Worm (Caenorhabditis elegans) whole organism, L4 larva: ENCODE data around the gene F22E12.3.

Experiments used
- D1046.2 ChIP-seq: fragments of 200-800 bp; sonication (Bioruptor generic); IDR thresholded peaks from 2 replicates; pipeline ENCODE4 v1.3.6; 2022; ENCODE audit warnings: missing genetic modification characterization, missing compliant biosample characterization
- F10B5.3 ChIP-seq: sonication (generic microtip); optimal IDR thresholded peaks from 2 replicates; lab custom pipeline; 2016; ENCODE audit warnings: mild to moderate bottlenecking, missing genetic modification characterization, missing compliant biosample characterization
- F49E8.2 ChIP-seq: sonication (generic microtip); optimal IDR thresholded peaks from 2 replicates; lab custom pipeline; 2016; ENCODE audit warnings: missing compliant biosample characterization, mild to moderate bottlenecking, missing genetic modification characterization, borderline replicate concordance
- T20F7.1 ChIP-seq: fragments of 200-800 bp; sonication (Bioruptor generic); optimal IDR thresholded peaks from 2 replicates; lab custom pipeline; 2018; ENCODE audit warnings: mild to moderate bottlenecking, missing genetic modification characterization, missing compliant biosample characterization
- Y105C5A.15 ChIP-seq: fragments of 200-800 bp; sonication (Bioruptor generic); IDR thresholded peaks from 2 replicates; pipeline ENCODE4 v1.3.6; 2022; ENCODE audit warnings: missing genetic modification characterization, missing compliant biosample characterization
- Y5F2A.4 ChIP-seq: fragments of 200-800 bp; sonication (Bioruptor generic); optimal IDR thresholded peaks from 2 replicates; lab custom pipeline; 2018; ENCODE audit warnings: mild to moderate bottlenecking, missing genetic modification characterization, missing compliant biosample characterization
- Y75B8A.6 ChIP-seq: fragments of 200-800 bp; sonication (Bioruptor generic); IDR thresholded peaks from 2 replicates; pipeline ENCODE4 v1.3.6; 2022; ENCODE audit warnings: missing genetic modification reagents, missing genetic modification characterization, missing compliant biosample characterization
- ZK337.2 ChIP-seq: fragments of 200-800 bp; sonication (Bioruptor generic); IDR thresholded peaks from 2 replicates; pipeline ENCODE4 v1.3.6; 2022; ENCODE audit warnings: missing genetic modification reagents, missing genetic modification characterization, missing compliant biosample characterization
- ZK546.5 ChIP-seq, 2 experiments: sonication (generic microtip); optimal IDR thresholded peaks; 2 replicates each; lab custom pipeline; 2017; ENCODE audit warnings: missing biosample characterization in 2 of 2, missing genetic modification characterization in 2 of 2
- aha-1 ChIP-seq: fragments of 150-350 bp; peaks from one replicate; lab custom pipeline; 2014; ENCODE audit warnings: missing biosample characterization, missing genetic modification characterization
- arid-1 ChIP-seq: fragments of 200-800 bp; sonication (Bioruptor generic); conservative IDR thresholded peaks from 2 replicates; pipeline ENCODE4 v1.3.6; 2022; ENCODE audit warnings: missing genetic modification reagents, missing genetic modification characterization, missing compliant biosample characterization
- ceh-20 ChIP-seq: fragments of 200-800 bp; sonication (Bioruptor generic); IDR thresholded peaks from 2 replicates; pipeline ENCODE4 v1.3.6; 2022; ENCODE audit warnings: missing genetic modification reagents, missing genetic modification characterization, missing compliant biosample characterization
- ceh-28 ChIP-seq: fragments of 150-350 bp; optimal IDR thresholded peaks from 2 replicates; lab custom pipeline; 2014; ENCODE audit warnings: missing biosample characterization, missing genetic modification reagents, missing genetic modification characterization
- daf-16 ChIP-seq, 3 experiments: sonication (generic microtip); optimal IDR thresholded peaks; 2 replicates each; lab custom pipeline; 2016 to 2017; ENCODE audit warnings: missing genetic modification characterization in 3 of 3, missing genetic modification reagents in 3 of 3, mild to moderate bottlenecking in 2 of 3, missing compliant biosample characterization in 2 of 3, missing biosample characterization in 1 of 3, moderate library complexity in 1 of 3
- daf-8 ChIP-seq: fragments of 200-800 bp; sonication (Bioruptor generic); IDR thresholded peaks from 2 replicates; pipeline ENCODE4 v1.3.6; 2022; ENCODE audit warnings: missing genetic modification characterization, missing compliant biosample characterization
- fkh-10 ChIP-seq: fragments of 150-350 bp; optimal IDR thresholded peaks from 2 replicates; lab custom pipeline; 2014; ENCODE audit warnings: missing biosample characterization, missing genetic modification reagents, missing genetic modification characterization
- fos-1 ChIP-seq: fragments of 150-350 bp; optimal IDR thresholded peaks from 2 replicates; lab custom pipeline; 2014; ENCODE audit warnings: missing biosample characterization, missing genetic modification characterization
- hif-1 ChIP-seq, 2 experiments: sonication (generic microtip); optimal IDR thresholded peaks; 2 replicates each; lab custom pipeline; 2016 to 2017; ENCODE audit warnings: missing compliant biosample characterization in 2 of 2, missing genetic modification characterization in 2 of 2, missing genetic modification reagents in 2 of 2, missing genotype in 2 of 2, mild to moderate bottlenecking in 1 of 2
- hlh-11 ChIP-seq: fragments of 200-800 bp; sonication (Bioruptor generic); optimal IDR thresholded peaks from 2 replicates; lab custom pipeline; 2018; ENCODE audit warnings: mild to moderate bottlenecking, missing genetic modification characterization, missing compliant biosample characterization
- hlh-30 ChIP-seq: sonication (generic microtip); optimal IDR thresholded peaks from 2 replicates; lab custom pipeline; 2017; ENCODE audit warnings: antibody characterized with exemption, mild to moderate bottlenecking, missing genetic modification characterization, missing compliant biosample characterization; ENCODE audit not compliant: insufficient read depth
- lin-13 ChIP-seq: fragments of 150-350 bp; optimal IDR thresholded peaks from 2 replicates; lab custom pipeline; 2014; ENCODE audit warnings: missing biosample characterization, missing genetic modification reagents, missing genetic modification characterization
- lin-39 ChIP-seq: fragments of 150-350 bp; optimal IDR thresholded peaks from 2 replicates; lab custom pipeline; 2014; ENCODE audit warnings: missing biosample characterization, missing genetic modification reagents, missing genetic modification characterization
- lir-3 ChIP-seq: sonication (generic microtip); optimal IDR thresholded peaks from 2 replicates; lab custom pipeline; 2016; ENCODE audit warnings: mild to moderate bottlenecking, missing genetic modification characterization, missing compliant biosample characterization
- madf-9 ChIP-seq: fragments of 200-800 bp; sonication (Bioruptor generic); conservative IDR thresholded peaks from 2 replicates; pipeline ENCODE4 v1.3.6; 2022; ENCODE audit warnings: missing genetic modification reagents, missing genetic modification characterization, missing compliant biosample characterization
- mdl-1 ChIP-seq, 2 experiments: fragments of 150-350 bp in 1 of 2; sonication (generic microtip) in 1 of 2; optimal IDR thresholded peaks; 2 replicates each; lab custom pipeline; 2014 to 2017; ENCODE audit warnings: missing biosample characterization in 2 of 2, missing genetic modification characterization in 2 of 2
- mdt-29 ChIP-seq: fragments of 200-800 bp; sonication (Bioruptor generic); IDR thresholded peaks from 2 replicates; pipeline ENCODE4 v1.3.6; 2022; ENCODE audit warnings: missing genetic modification reagents, missing genetic modification characterization, missing compliant biosample characterization
- nhr-11 ChIP-seq: fragments of 150-350 bp; optimal IDR thresholded peaks from 2 replicates; lab custom pipeline; 2014; ENCODE audit warnings: missing biosample characterization, missing genetic modification characterization
- nhr-25 ChIP-seq: sonication (generic microtip); optimal IDR thresholded peaks from 2 replicates; lab custom pipeline; 2017; ENCODE audit warnings: missing genetic modification characterization, mild to moderate bottlenecking, missing compliant biosample characterization, antibody characterized with exemption, moderate library complexity, borderline replicate concordance; ENCODE audit not compliant: insufficient read depth
- nhr-28 ChIP-seq: fragments of 150-350 bp; optimal IDR thresholded peaks from 2 replicates; lab custom pipeline; 2014; ENCODE audit warnings: missing biosample characterization, missing genetic modification characterization
- nhr-6 ChIP-seq: fragments of 150-350 bp; optimal IDR thresholded peaks from 2 replicates; lab custom pipeline; 2014; ENCODE audit warnings: missing biosample characterization, missing genetic modification characterization
- nhr-76 ChIP-seq: fragments of 150-350 bp; optimal IDR thresholded peaks from 2 replicates; lab custom pipeline; 2014; ENCODE audit warnings: missing biosample characterization, missing genetic modification characterization
- sdz-12 ChIP-seq: fragments of 200-800 bp; sonication (Bioruptor generic); optimal IDR thresholded peaks from 2 replicates; lab custom pipeline; 2018; ENCODE audit warnings: mild to moderate bottlenecking, missing genetic modification characterization, missing compliant biosample characterization
- skn-1 ChIP-seq: fragments of 150-350 bp; optimal IDR thresholded peaks from 2 replicates; lab custom pipeline; 2014; ENCODE audit warnings: missing biosample characterization, missing genetic modification characterization
- snpc-1.2 ChIP-seq: fragments of 200-800 bp; sonication (Bioruptor generic); IDR thresholded peaks from 2 replicates; pipeline ENCODE4 v1.3.6; 2022; ENCODE audit warnings: missing genetic modification reagents, missing genetic modification characterization, missing compliant biosample characterization
- snpc-4 ChIP-seq: fragments of 150-350 bp; optimal IDR thresholded peaks from 2 replicates; lab custom pipeline; 2014; ENCODE audit warnings: missing biosample characterization, missing genetic modification characterization
- tra-1 ChIP-seq: fragments of 200-800 bp; sonication (Bioruptor generic); IDR thresholded peaks from 2 replicates; pipeline ENCODE4 v1.3.6; 2022; ENCODE audit warnings: missing genetic modification reagents, missing genetic modification characterization, missing compliant biosample characterization
- unc-130 ChIP-seq: sonication (generic microtip); optimal IDR thresholded peaks from 2 replicates; lab custom pipeline; 2016; ENCODE audit warnings: missing genetic modification reagents, missing genetic modification characterization, missing compliant biosample characterization
- unc-39 ChIP-seq: sonication (generic microtip); optimal IDR thresholded peaks from 2 replicates; lab custom pipeline; 2017; ENCODE audit warnings: missing biosample characterization, missing genetic modification characterization
- unc-62 ChIP-seq, 3 experiments: fragments of 150-350 bp in 1 of 3; sonication (generic microtip); optimal IDR thresholded peaks in 2 of 3; peaks in 1 of 3; 1 replicate in 1 of 3; 2 replicates in 2 of 3; lab custom pipeline; 2014 to 2017; ENCODE audit warnings: missing biosample characterization in 3 of 3, missing genetic modification characterization in 3 of 3, missing genetic modification reagents in 3 of 3, missing genotype in 1 of 3
- vab-7 ChIP-seq: fragments of 200-800 bp; sonication (Bioruptor generic); IDR thresholded peaks from 2 replicates; pipeline ENCODE4 v1.3.6; 2022; ENCODE audit warnings: missing genetic modification reagents, missing genetic modification characterization, missing compliant biosample characterization
- zag-1 ChIP-seq: fragments of 150-350 bp; optimal IDR thresholded peaks from 2 replicates; lab custom pipeline; 2014; ENCODE audit warnings: missing biosample characterization, missing genetic modification characterization
- zfp-3 ChIP-seq: fragments of 200-800 bp; sonication (Bioruptor generic); conservative IDR thresholded peaks from 2 replicates; pipeline ENCODE4 v1.3.6; 2022; ENCODE audit warnings: missing genetic modification reagents, missing genetic modification characterization, missing compliant biosample characterization
- zip-11 ChIP-seq: fragments of 200-800 bp; sonication (Bioruptor generic); IDR thresholded peaks from 2 replicates; pipeline ENCODE4 v1.3.6; 2022; ENCODE audit warnings: missing genetic modification characterization, missing compliant biosample characterization
- ztf-11 ChIP-seq: fragments of 150-350 bp; optimal IDR thresholded peaks from 2 replicates; lab custom pipeline; 2014; ENCODE audit warnings: missing biosample characterization, missing genetic modification characterization

F22E12.3 gene

DNA sequence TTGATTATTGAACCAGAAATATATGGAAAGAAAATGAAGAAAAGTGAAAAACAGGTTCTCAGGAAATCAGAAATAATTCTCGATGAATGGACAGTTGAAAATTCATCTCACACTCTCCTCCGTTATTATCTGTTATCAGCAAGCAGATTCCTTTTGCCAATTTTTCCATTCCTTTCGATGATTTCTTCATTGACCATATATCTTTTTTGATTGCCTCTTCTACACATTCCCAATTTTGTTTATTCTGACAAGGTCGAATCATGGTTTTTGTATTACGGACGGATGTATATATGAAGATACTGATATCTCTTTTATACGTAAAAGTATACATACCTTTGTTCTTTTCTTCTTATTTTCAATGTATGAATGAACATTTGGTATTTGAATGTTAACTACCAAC, 2.5 kb downstream of the F22E12.3 start:
- peak; percentile 4 for TF ChIP-seq nhr-28 (tag; lab: Kevin White, UChicago)
- peak in 1 of 2 experiments; percentile 82 for TF ChIP-seq unc-62 (GFP tag; optimal IDR thresholded peaks at IDR 0.05 in 1 of 2; lab: Kevin White, UChicago)
- TF ChIP-seq unc-62 (tag; optimal IDR thresholded peaks at IDR 0.05; lab: Kevin White, UChicago) = no peak
- TF ChIP-seq zfp-3 (GFP tag; lab: Robert Waterston, UW) = no peak
- no peak for TF ChIP-seq T20F7.1 (GFP tag; lab: Kevin White, UChicago)

DNA sequence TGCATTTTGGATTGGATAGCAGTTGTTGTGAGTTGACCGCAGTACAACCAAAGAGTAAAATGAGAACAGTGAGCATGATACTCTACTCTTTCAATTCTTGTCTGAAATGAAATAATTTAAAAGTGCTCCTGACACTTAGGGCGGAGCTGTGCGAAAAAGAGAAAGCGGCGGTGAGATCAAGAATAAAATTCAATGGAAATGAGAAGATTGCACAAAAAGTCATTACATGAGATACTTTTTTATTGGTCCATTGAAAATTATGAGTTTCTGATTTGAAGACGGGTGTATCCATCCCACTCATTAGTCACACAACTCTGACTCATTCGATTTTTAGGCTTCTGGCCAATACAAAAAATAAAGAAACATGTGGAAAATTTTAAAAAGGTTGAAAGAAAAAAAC, 5.9 kb downstream of the F22E12.3 start, which contains the start of gene F22E12.1:
Gene F22E12.1 (minus strand): TSS at position 101 of the 400 bp plus-strand sequence.
- no peak for TF ChIP-seq vab-7 (GFP tag; lab: Robert Waterston, UW)
- TF ChIP-seq ceh-28 = no peak
- TF ChIP-seq Y5F2A.4 = no peak
- TF ChIP-seq unc-130 (GFP tag; lab: Kevin White, UChicago) = no peak

DNA sequence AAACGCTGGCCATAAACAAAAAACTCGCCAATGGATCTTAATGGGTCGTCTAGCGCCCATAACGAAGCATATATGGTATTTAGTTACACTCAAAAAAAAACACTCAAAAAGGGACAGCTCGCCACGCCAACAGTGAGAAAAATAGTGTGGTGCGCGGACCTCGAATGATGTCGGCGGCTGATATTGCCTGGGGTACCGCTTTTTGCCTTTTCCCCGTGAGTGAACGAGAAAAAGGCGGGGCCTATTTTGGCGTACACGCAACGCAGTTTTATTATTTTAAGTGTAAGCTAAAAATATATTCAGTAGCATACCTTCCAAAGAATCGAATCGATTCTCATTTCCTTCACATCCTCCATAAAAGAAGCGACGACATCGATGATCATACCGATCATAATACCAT, 6.4 kb downstream of the F22E12.3 start:
- TF ChIP-seq snpc-1.2 = 0 out of 2 replicates have a peak, but pooled peaks have one; percentile 46

DNA sequence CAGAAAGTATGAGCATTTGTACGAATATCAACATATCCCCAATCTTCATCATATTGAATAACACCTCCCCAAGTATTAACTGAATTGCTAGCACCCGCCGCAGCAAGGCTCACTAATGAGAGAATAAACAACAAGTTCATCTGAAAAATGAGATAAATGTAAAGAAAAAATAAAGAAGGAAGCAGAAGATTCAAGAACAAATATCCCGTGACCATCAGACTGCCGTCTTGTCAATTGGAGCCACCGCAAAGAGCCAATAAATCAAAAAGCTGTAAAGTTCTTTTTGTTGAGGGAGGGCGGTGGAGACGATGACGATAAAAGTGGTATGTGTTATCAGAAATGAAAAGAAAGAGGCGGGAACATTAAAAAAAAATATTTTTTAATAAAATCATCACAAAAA, 9.7 kb downstream of the F22E12.3 start, which contains the start of gene Y32F6A.5:
Gene Y32F6A.5 (minus strand): TSS at position 140 of the 400 bp plus-strand sequence.
- no peak for TF ChIP-seq skn-1 (tag; lab: Kevin White, UChicago)
- no peak for TF ChIP-seq ZK546.5 (tag; optimal IDR thresholded peaks at IDR 0.05; lab: Kevin White, UChicago)
- no peak for TF ChIP-seq snpc-4 (tag; lab: Kevin White, UChicago)
- TF ChIP-seq madf-9 (GFP tag; lab: Robert Waterston, UW) = no peak
- TF ChIP-seq T20F7.1 (GFP tag; lab: Kevin White, UChicago) = no peak
- peak; percentile 65 for TF ChIP-seq ceh-20
- TF ChIP-seq aha-1 (tag; lab: Kevin White, UChicago) = no peak
- TF ChIP-seq nhr-11 (tag; lab: Kevin White, UChicago) = peak; percentile 51
- TF ChIP-seq D1046.2 = no peak
- no peak for TF ChIP-seq unc-39 (tag; lab: Kevin White, UChicago)
- no peak for TF ChIP-seq arid-1 (GFP tag; lab: Robert Waterston, UW)
- TF ChIP-seq tra-1 (GFP tag; lab: Robert Waterston, UW) = no peak
- TF ChIP-seq mdl-1 (tag; optimal IDR thresholded peaks at IDR 0.05; lab: Kevin White, UChicago) = no peak
- no peak for TF ChIP-seq F10B5.3
- no peak for TF ChIP-seq Y75B8A.6 (GFP tag; lab: Robert Waterston, UW)
- no peak for TF ChIP-seq fkh-10 (GFP tag; lab: Kevin White, UChicago)
- no peak for TF ChIP-seq sdz-12 (GFP tag; lab: Kevin White, UChicago)
- peak in 1 of 2 experiments; percentile 24 for TF ChIP-seq hif-1 (tag; optimal IDR thresholded peaks at IDR 0.05; lab: Kevin White, UChicago)
- TF ChIP-seq lin-13 (GFP tag; lab: Kevin White, UChicago) = no peak
- no peak for TF ChIP-seq zip-11 (GFP tag; lab: Robert Waterston, UW)
- peak; percentile 54 for TF ChIP-seq hlh-11 (tag; lab: Kevin White, UChicago)
- no peak for TF ChIP-seq ztf-11 (tag; lab: Kevin White, UChicago)
- no peak for TF ChIP-seq F49E8.2
- TF ChIP-seq nhr-76 = no peak
- peak in 1 of 2 experiments; percentile 3 for TF ChIP-seq unc-62 (GFP tag; optimal IDR thresholded peaks at IDR 0.05 in 1 of 2; lab: Kevin White, UChicago)
- no peak for TF ChIP-seq unc-62 (tag; optimal IDR thresholded peaks at IDR 0.05; lab: Kevin White, UChicago)
- TF ChIP-seq hlh-30 (tag; lab: Kevin White, UChicago) = no peak
- TF ChIP-seq lir-3 (tag; lab: Kevin White, UChicago) = no peak
- TF ChIP-seq lin-39 (tag; lab: Kevin White, UChicago) = no peak
- TF ChIP-seq zag-1 (tag; lab: Kevin White, UChicago) = no peak
- TF ChIP-seq nhr-6 (tag; lab: Kevin White, UChicago) = no peak
- TF ChIP-seq nhr-28 (tag; lab: Kevin White, UChicago) = no peak
- TF ChIP-seq nhr-25 (tag; lab: Kevin White, UChicago) = no peak
- no peak for TF ChIP-seq daf-8 (GFP tag; lab: Robert Waterston, UW)
- TF ChIP-seq daf-16 (GFP tag; optimal IDR thresholded peaks at IDR 0.05; lab: Kevin White, UChicago) = peak in 1 of 2 experiments; percentile 74
- TF ChIP-seq daf-16 (tag; optimal IDR thresholded peaks at IDR 0.05; lab: Kevin White, UChicago) = no peak
- no peak for TF ChIP-seq Y105C5A.15 (GFP tag; lab: Robert Waterston, UW)
- TF ChIP-seq ZK337.2 (GFP tag; lab: Robert Waterston, UW) = no peak
- TF ChIP-seq fos-1 (tag; lab: Kevin White, UChicago) = no peak
- TF ChIP-seq mdt-29 (GFP tag; lab: Robert Waterston, UW) = peak; percentile 71; the same call in 1 of the 2 replicates
